Fruit fly (Drosophila melanogaster): ENCODE measurements around the gene Sfp23F.

Sfp23F gene

DNA sequence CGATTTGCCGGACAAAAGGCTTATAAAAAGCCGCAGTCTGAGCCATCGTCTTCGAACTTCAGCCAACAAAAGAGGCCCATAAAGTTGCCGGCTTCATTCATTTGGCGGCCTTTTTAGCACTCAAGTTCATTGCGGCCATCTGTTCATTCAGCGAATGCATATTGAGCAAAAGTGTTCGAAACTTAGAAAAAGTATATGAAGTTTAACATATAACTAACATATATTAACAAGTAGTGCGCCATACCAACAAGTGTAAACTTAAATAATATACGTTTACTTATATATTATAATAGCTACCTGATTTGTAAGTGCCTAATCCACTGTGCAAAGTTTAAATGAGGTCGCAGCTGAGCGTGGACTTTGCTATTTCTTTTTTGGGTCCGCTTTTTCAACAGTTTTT lies 48.8 kb upstream of the Sfp23F start (continued):
- TF ChIP-seq vri (GFP tag; optimal IDR thresholded peaks at IDR 0.05): no peak
- TF ChIP-seq CG7368 (GFP tag; optimal IDR thresholded peaks at IDR 0.05): no peak
- no peak for TF ChIP-seq Sox15 (GFP tag; optimal IDR thresholded peaks at IDR 0.05)
- TF ChIP-seq Hr4 (GFP tag; optimal IDR thresholded peaks at IDR 0.05): peak; percentile 38
- TF ChIP-seq CG11762 (GFP tag; optimal IDR thresholded peaks at IDR 0.05; ENCODE audit: insufficient read depth): no peak
- TF ChIP-seq CG32006 (GFP tag; optimal IDR thresholded peaks at IDR 0.05): peak; percentile 47
- TF ChIP-seq CG9139 (GFP tag; optimal IDR thresholded peaks at IDR 0.05): no peak
- no peak for TF ChIP-seq lz (GFP tag; optimal IDR thresholded peaks at IDR 0.05)
- TF ChIP-seq spab (GFP tag; optimal IDR thresholded peaks at IDR 0.05): no peak
- no peak for TF ChIP-seq Lpt (GFP tag; optimal IDR thresholded peaks at IDR 0.05)
- no peak for TF ChIP-seq ss (GFP tag; optimal IDR thresholded peaks at IDR 0.05)
- TF ChIP-seq CG8319 (GFP tag; optimal IDR thresholded peaks at IDR 0.05): no peak
- TF ChIP-seq CG31627 (GFP tag; optimal IDR thresholded peaks at IDR 0.05): no peak
- TF ChIP-seq Smox (GFP tag; optimal IDR thresholded peaks at IDR 0.05): no peak

- TF ChIP-seq CG4318 (GFP tag; optimal IDR thresholded peaks at IDR 0.05) (no peak), Ets96B (tag; optimal IDR thresholded peaks at IDR 0.05) (no peak), Met (GFP tag; optimal IDR thresholded peaks at IDR 0.05) (no peak), Eip93F (GFP tag; optimal IDR thresholded peaks at IDR 0.05) (no peak), acj6 (GFP tag; optimal IDR thresholded peaks at IDR 0.05) (no peak), topi (GFP tag; optimal IDR thresholded peaks at IDR 0.05) (no peak), Blimp-1 (GFP tag; optimal IDR thresholded peaks at IDR 0.05) (no peak), Sox14 (GFP tag; optimal IDR thresholded peaks at IDR 0.05) (no peak), CG11762 (GFP tag; optimal IDR thresholded peaks at IDR 0.05; ENCODE audit: insufficient read depth) (no peak), CG32006 (GFP tag; optimal IDR thresholded peaks at IDR 0.05) (peak; percentile 63), OdsH (GFP tag; optimal IDR thresholded peaks at IDR 0.05) (peak; percentile 13), CG11294 (GFP tag; IDR thresholded peaks at IDR 0.05) (no peak; the same call in 1 of the 2 replicates), cyc (GFP tag; optimal IDR thresholded peaks at IDR 0.05) (no peak), fd85E (GFP tag; optimal IDR thresholded peaks at IDR 0.05) (no peak), svp (GFP tag) (peak; percentile 35), CG6276 (GFP tag; optimal IDR thresholded peaks at IDR 0.05) (peak; percentile 42), ss (GFP tag; optimal IDR thresholded peaks at IDR 0.05) (no peak), Sox102F (GFP tag; optimal IDR thresholded peaks at IDR 0.05) (no peak), CG31627 (GFP tag; optimal IDR thresholded peaks at IDR 0.05) (no peak), CG6792 (GFP tag; optimal IDR thresholded peaks at IDR 0.05) (no peak), eg (GFP tag; IDR thresholded peaks at IDR 0.05) (peak; percentile 75; the same call in 2 of the 3 replicates), esn (GFP tag; optimal IDR thresholded peaks at IDR 0.05) (no peak), Eip78C (GFP tag) (peak; percentile 32), CG6808 (GFP tag; optimal IDR thresholded peaks at IDR 0.05) (no peak), CG3919 (GFP tag; optimal IDR thresholded peaks at IDR 0.05) (no peak), dac (GFP tag; optimal IDR thresholded peaks at IDR 0.05) (peak; percentile 30), fd59A (GFP tag; optimal IDR thresholded peaks at IDR 0.05) (no peak), Lpt (GFP tag; optimal IDR thresholded peaks at IDR 0.05) (no peak), Hr39 (GFP tag; optimal IDR thresholded peaks at IDR 0.05) (no peak), CG6163 (GFP tag; IDR thresholded peaks at IDR 0.05) (peak; percentile 68), Hr38 (GFP tag; optimal IDR thresholded peaks at IDR 0.05) (no peak), Hr4 (GFP tag; optimal IDR thresholded peaks at IDR 0.05) (peak; percentile 63), CG15336 (GFP tag; IDR thresholded peaks at IDR 0.05) (peak; percentile 66), dsx (GFP tag; optimal IDR thresholded peaks at IDR 0.05; ENCODE audit: poor library complexity, severe bottlenecking) (no peak), CG8632 (GFP tag; optimal IDR thresholded peaks at IDR 0.05) (no peak), CG6854 (GFP tag; optimal IDR thresholded peaks at IDR 0.05) (no peak), CG3032 (tag; optimal IDR thresholded peaks at IDR 0.05) (no peak), Ets21C (GFP tag; optimal IDR thresholded peaks at IDR 0.05) (no peak), CG11902 (GFP tag; optimal IDR thresholded peaks at IDR 0.05) (no peak), achi (GFP tag; optimal IDR thresholded peaks at IDR 0.05) (no peak), CG34406 (GFP tag; optimal IDR thresholded peaks at IDR 0.05) (no peak), CG8119 (GFP tag; IDR thresholded peaks at IDR 0.05) (0 out of 3 replicates have a peak, but pooled peaks have one; percentile 41), CG10669 (GFP tag; optimal IDR thresholded peaks at IDR 0.05) (no peak)
Measured at dm6 chr2L:3435086-3435485, 47.5 kb upstream of the Sfp23F start.

Data from whole organism, prepupa.